Worm (Caenorhabditis elegans) whole organism, late embryonic: ENCODE measurements around the gene amt-1.

Experiments used
- T23F11.4 ChIP-seq: fragments of 200-800 bp; sonication (Bioruptor generic); optimal IDR thresholded peaks from 2 replicates; lab custom pipeline; 2018; ENCODE audit warnings: mild to moderate bottlenecking, missing genetic modification characterization, missing compliant biosample characterization
- ceh-14 ChIP-seq: sonication (generic microtip); optimal IDR thresholded peaks from 2 replicates; lab custom pipeline; 2016; ENCODE audit warnings: missing genotype, missing genetic modification characterization, missing compliant biosample characterization
- pag-3 ChIP-seq: sonication (generic microtip); optimal IDR thresholded peaks from 2 replicates; lab custom pipeline; 2016; ENCODE audit warnings: missing compliant biosample characterization, missing genetic modification characterization, borderline replicate concordance
- pax-1 ChIP-seq: fragments of 150-350 bp; optimal IDR thresholded peaks from 2 replicates; lab custom pipeline; 2014; ENCODE audit warnings: missing biosample characterization, missing genetic modification characterization
- sox-2 ChIP-seq: fragments of 200-800 bp; sonication (Bioruptor generic); IDR thresholded peaks from 2 replicates; pipeline ENCODE4 v1.3.6; 2022; ENCODE audit warnings: missing genetic modification reagents, missing genetic modification characterization, missing compliant biosample characterization
- tbx-2 ChIP-seq: sonication (generic microtip); optimal IDR thresholded peaks from 2 replicates; lab custom pipeline; 2016; ENCODE audit warnings: missing genetic modification characterization, missing compliant biosample characterization

ce11 chrX:4585579-4585978, 14.3 kb downstream of the amt-1 start, which contains the start of gene C05E11.7:
- TF ChIP-seq tbx-2 (tag; lab: Kevin White, UChicago) (no peak), pag-3 (tag; lab: Kevin White, UChicago) (no peak), T23F11.4 (GFP tag; lab: Kevin White, UChicago) (no peak), ceh-14 (no peak), sox-2 (GFP tag; lab: Robert Waterston, UW) (no peak), pax-1 (tag; lab: Kevin White, UChicago) (no peak)
